In genomic region chrII:14399595-14399994, ce11 we compare ENCODE assay signal across 3 worm cellular contexts.
A peak's percentile ranks its signal among the peaks of the same experiment; 100 is the strongest.
TF ChIP-seq lines count a peak whose summit lies in the region.

No protein-coding gene starts in this region.

TF ChIP-seq in whole organism, L1 larva, 84 proteins besides CTCF, POLR2A, EP300 and RAD21 (continued from another document and continues in another):
- peak in 2 of 6 experiments; percentile 45 to 93 for TF ChIP-seq elt-3 (tag; optimal IDR thresholded peaks at IDR 0.05; lab: Kevin White, UChicago)
- TF ChIP-seq nhr-84 (tag; optimal IDR thresholded peaks at IDR 0.05; lab: Kevin White, UChicago): no peak
- peak; percentile 89 to 91 for TF ChIP-seq lin-35 (GFP tag; optimal IDR thresholded peaks at IDR 0.05; lab: Kevin White, UChicago)
- peak; percentile 84 for TF ChIP-seq dsc-1 (tag; optimal IDR thresholded peaks at IDR 0.05; lab: Kevin White, UChicago)
- no peak for TF ChIP-seq tlp-1 (tag; optimal IDR thresholded peaks at IDR 0.05; lab: Kevin White, UChicago)
- TF ChIP-seq zag-1 (tag; optimal IDR thresholded peaks at IDR 0.05; lab: Kevin White, UChicago): no peak
- TF ChIP-seq lir-3 (tag; optimal IDR thresholded peaks at IDR 0.05; lab: Kevin White, UChicago; ENCODE audit: poor library complexity): peak; percentile 72
- TF ChIP-seq xbp-1 (tag; optimal IDR thresholded peaks at IDR 0.05; lab: Kevin White, UChicago): peak; percentile 88
- TF ChIP-seq nhr-77 (tag; optimal IDR thresholded peaks at IDR 0.05; lab: Kevin White, UChicago): peak; percentile 88
- TF ChIP-seq efl-3 (GFP tag; optimal IDR thresholded peaks at IDR 0.05; lab: Kevin White, UChicago): no peak
- no peak for TF ChIP-seq hlh-4 (tag; optimal IDR thresholded peaks at IDR 0.05; lab: Kevin White, UChicago)
- TF ChIP-seq pax-3 (tag; optimal IDR thresholded peaks at IDR 0.05; lab: Kevin White, UChicago): peak; percentile 55
- TF ChIP-seq nhr-237 (tag; optimal IDR thresholded peaks at IDR 0.05; lab: Kevin White, UChicago): peak; percentile 59
- TF ChIP-seq mef-2 (tag; optimal IDR thresholded peaks at IDR 0.05; lab: Kevin White, UChicago): no peak
- TF ChIP-seq ceh-90 (tag; optimal IDR thresholded peaks at IDR 0.05; lab: Kevin White, UChicago): peak; percentile 27
- peak; percentile 81 for TF ChIP-seq lin-13 (GFP tag; optimal IDR thresholded peaks at IDR 0.05; lab: Kevin White, UChicago)
- peak; percentile 91 for TF ChIP-seq nhr-20 (tag; optimal IDR thresholded peaks at IDR 0.05; lab: Kevin White, UChicago)
- peak; percentile 56 for TF ChIP-seq jun-1 (tag; optimal IDR thresholded peaks at IDR 0.05; lab: Kevin White, UChicago)
- no peak for TF ChIP-seq alr-1 (tag; optimal IDR thresholded peaks at IDR 0.05; lab: Kevin White, UChicago; ENCODE audit: borderline replicate concordance)
- peak; percentile 89 for TF ChIP-seq nhr-47 (tag; optimal IDR thresholded peaks at IDR 0.05; lab: Kevin White, UChicago)
- TF ChIP-seq C04F5.9 (tag; optimal IDR thresholded peaks at IDR 0.05; lab: Kevin White, UChicago): no peak
- TF ChIP-seq mdl-1 (tag; optimal IDR thresholded peaks at IDR 0.05; lab: Kevin White, UChicago): peak; percentile 23 to 98
- peak; percentile 64 to 91 (median 69) for TF ChIP-seq ceh-82 (tag; optimal IDR thresholded peaks at IDR 0.05; lab: Kevin White, UChicago)
- TF ChIP-seq nhr-71 (tag; optimal IDR thresholded peaks at IDR 0.05; lab: Kevin White, UChicago): peak; percentile 94
- peak; percentile 75 for TF ChIP-seq blmp-1 (tag; optimal IDR thresholded peaks at IDR 0.05; lab: Kevin White, UChicago)
- TF ChIP-seq Y116A8C.19 (tag; optimal IDR thresholded peaks at IDR 0.05; lab: Kevin White, UChicago; ENCODE audit: borderline replicate concordance): no peak
- no peak for TF ChIP-seq nhr-12 (tag; optimal IDR thresholded peaks at IDR 0.05; lab: Kevin White, UChicago)
- TF ChIP-seq aly-2 (tag; optimal IDR thresholded peaks at IDR 0.05; lab: Kevin White, UChicago): peak; percentile 39
- peak; percentile 37 for TF ChIP-seq sox-4 (tag; optimal IDR thresholded peaks at IDR 0.05; lab: Kevin White, UChicago)
- no peak for TF ChIP-seq unc-62 (GFP tag; optimal IDR thresholded peaks at IDR 0.05; lab: Kevin White, UChicago)
- TF ChIP-seq C16A3.4 (tag; optimal IDR thresholded peaks at IDR 0.05; lab: Kevin White, UChicago): peak; percentile 94
- TF ChIP-seq dpl-1 (GFP tag; optimal IDR thresholded peaks at IDR 0.05; lab: Kevin White, UChicago): peak; percentile 80 to 87 (median 83)
- peak; percentile 93 for TF ChIP-seq skn-1 (tag; optimal IDR thresholded peaks at IDR 0.05; lab: Kevin White, UChicago)
- TF ChIP-seq ces-1 (GFP tag; optimal IDR thresholded peaks at IDR 0.05; lab: Kevin White, UChicago): no peak
- TF ChIP-seq mep-1 (tag; optimal IDR thresholded peaks at IDR 0.05; lab: Kevin White, UChicago): peak; percentile 97
- peak; percentile 73 for TF ChIP-seq unc-86 (tag; optimal IDR thresholded peaks at IDR 0.05; lab: Kevin White, UChicago)
- TF ChIP-seq snpc-4 (tag; optimal IDR thresholded peaks at IDR 0.05; lab: Kevin White, UChicago): peak; percentile 84
- no peak for TF ChIP-seq C34B4.2 (tag; optimal IDR thresholded peaks at IDR 0.05; lab: Kevin White, UChicago)
- TF ChIP-seq lin-15B (tag; optimal IDR thresholded peaks at IDR 0.05; lab: Kevin White, UChicago): peak; percentile 93
- no peak for TF ChIP-seq sptf-1 (tag; optimal IDR thresholded peaks at IDR 0.05; lab: Kevin White, UChicago)
- TF ChIP-seq nhr-28 (tag; optimal IDR thresholded peaks at IDR 0.05; lab: Kevin White, UChicago): no peak
- TF ChIP-seq ztf-4 (tag; optimal IDR thresholded peaks at IDR 0.05; lab: Kevin White, UChicago): peak; percentile 64
- peak; percentile 50 for TF ChIP-seq fos-1 (tag; optimal IDR thresholded peaks at IDR 0.05; lab: Kevin White, UChicago)
- no peak for TF ChIP-seq nhr-76 (tag; optimal IDR thresholded peaks at IDR 0.05; lab: Kevin White, UChicago)

TF ChIP-seq in whole organism, L3 larva, 47 proteins besides CTCF, POLR2A, EP300 and RAD21 (continued from another document):
- TF ChIP-seq eor-1 (tag; optimal IDR thresholded peaks at IDR 0.05; lab: Kevin White, UChicago) (peak in 1 of 2 experiments; percentile 51), nhr-12 (tag; optimal IDR thresholded peaks at IDR 0.05; lab: Kevin White, UChicago) (no peak), R02D3.7 (tag; optimal IDR thresholded peaks at IDR 0.05; lab: Kevin White, UChicago) (no peak), nhr-11 (tag; optimal IDR thresholded peaks at IDR 0.05; lab: Kevin White, UChicago) (no peak), nhr-67 (tag; optimal IDR thresholded peaks at IDR 0.05; lab: Kevin White, UChicago) (no peak), nhr-237 (tag; optimal IDR thresholded peaks at IDR 0.05; lab: Kevin White, UChicago) (no peak), unc-39 (tag; optimal IDR thresholded peaks at IDR 0.05; lab: Kevin White, UChicago) (no peak), elt-3 (tag; optimal IDR thresholded peaks at IDR 0.05; lab: Kevin White, UChicago) (peak in 1 of 3 experiments; percentile 6), fkh-10 (GFP tag; optimal IDR thresholded peaks at IDR 0.05; lab: Kevin White, UChicago) (peak; percentile 46), skn-1 (tag; optimal IDR thresholded peaks at IDR 0.05; lab: Kevin White, UChicago) (no peak), zag-1 (tag; optimal IDR thresholded peaks at IDR 0.05; lab: Kevin White, UChicago) (no peak), pqm-1 (tag; optimal IDR thresholded peaks at IDR 0.05; lab: Kevin White, UChicago) (peak; percentile 61), nhr-76 (tag; optimal IDR thresholded peaks at IDR 0.05; lab: Kevin White, UChicago) (no peak), sea-2 (GFP tag; optimal IDR thresholded peaks at IDR 0.05; lab: Kevin White, UChicago) (no peak), mdl-1 (tag; optimal IDR thresholded peaks at IDR 0.05; lab: Kevin White, UChicago) (peak; percentile 51), ztf-11 (tag; optimal IDR thresholded peaks at IDR 0.05; lab: Kevin White, UChicago) (no peak), ceh-16 (tag; optimal IDR thresholded peaks at IDR 0.05; lab: Kevin White, UChicago) (no peak), lin-15B (tag; optimal IDR thresholded peaks at IDR 0.05; lab: Kevin White, UChicago) (peak; percentile 93), fkh-2 (tag; optimal IDR thresholded peaks at IDR 0.05; lab: Kevin White, UChicago) (no peak), snpc-4 (tag; optimal IDR thresholded peaks at IDR 0.05; lab: Kevin White, UChicago) (peak; percentile 89), tbx-2 (tag; optimal IDR thresholded peaks at IDR 0.05; lab: Kevin White, UChicago) (peak; percentile 16), lin-39 (tag; optimal IDR thresholded peaks at IDR 0.05; lab: Kevin White, UChicago) (peak; percentile 89), fos-1 (tag; optimal IDR thresholded peaks at IDR 0.05; lab: Kevin White, UChicago) (no peak), nfya-1 (tag; optimal IDR thresholded peaks at IDR 0.05; lab: Kevin White, UChicago; ENCODE audit: insufficient read depth) (peak; percentile 91), daf-12 (tag; optimal IDR thresholded peaks at IDR 0.05; lab: Kevin White, UChicago) (no peak), ceh-9 (tag; optimal IDR thresholded peaks at IDR 0.05; lab: Kevin White, UChicago) (no peak), aly-2 (tag; optimal IDR thresholded peaks at IDR 0.05; lab: Kevin White, UChicago) (no peak), nhr-28 (tag; optimal IDR thresholded peaks at IDR 0.05; lab: Kevin White, UChicago) (no peak)

TF ChIP-seq in whole organism, young adult, 124 proteins besides CTCF, POLR2A, EP300 and RAD21 (continued from another document):
- TF ChIP-seq akir-1 (GFP tag; optimal IDR thresholded peaks at IDR 0.05; lab: Kevin White, UChicago) (no peak), F22D6.2 (tag; optimal IDR thresholded peaks at IDR 0.05; lab: Kevin White, UChicago) (no peak), bed-1 (GFP tag; IDR thresholded peaks at IDR 0.05; lab: Robert Waterston, UW) (no peak), F57A8.1 (GFP tag; optimal IDR thresholded peaks at IDR 0.05; lab: Kevin White, UChicago) (no peak), let-526 (GFP tag; IDR thresholded peaks at IDR 0.05; lab: Robert Waterston, UW) (no peak), hmg-20 (GFP tag; IDR thresholded peaks at IDR 0.05; lab: Robert Waterston, UW) (no peak), lsy-27 (tag; optimal IDR thresholded peaks at IDR 0.05; lab: Kevin White, UChicago; ENCODE audit: borderline replicate concordance, insufficient read depth) (no peak), K11D2.4 (GFP tag; IDR thresholded peaks at IDR 0.05; lab: Robert Waterston, UW) (0 out of 2 replicates have a peak, but pooled peaks have one; percentile 32), dox-1 (GFP tag; IDR thresholded peaks at IDR 0.05; lab: Robert Waterston, UW) (peak; percentile 36; the same call in 1 of the 2 replicates), Y95B8A.8 (GFP tag; IDR thresholded peaks at IDR 0.05; lab: Robert Waterston, UW) (no peak), aptf-2 (GFP tag; conservative IDR thresholded peaks at IDR 0.05; lab: Robert Waterston, UW) (no peak), aptf-3 (GFP tag; IDR thresholded peaks at IDR 0.05; lab: Robert Waterston, UW) (no peak), snpc-4 (GFP tag; optimal IDR thresholded peaks at IDR 0.05; lab: Kevin White, UChicago) (no peak), snpc-4 (tag; optimal IDR thresholded peaks at IDR 0.05; lab: Kevin White, UChicago) (peak; percentile 45 to 65 (median 51)), madf-6 (GFP tag; IDR thresholded peaks at IDR 0.05; lab: Robert Waterston, UW) (no peak), F33H1.4 (GFP tag; IDR thresholded peaks at IDR 0.05; lab: Robert Waterston, UW) (peak; percentile 34; the same call in 1 of the 2 replicates), B0019.2 (GFP tag; conservative IDR thresholded peaks at IDR 0.05; lab: Robert Waterston, UW) (no peak), C17E4.6 (GFP tag; IDR thresholded peaks at IDR 0.05; lab: Robert Waterston, UW) (no peak), F55B11.4 (tag; optimal IDR thresholded peaks at IDR 0.05; lab: Kevin White, UChicago; ENCODE audit: borderline replicate concordance, insufficient read depth) (no peak), ceh-79 (tag; optimal IDR thresholded peaks at IDR 0.05; lab: Kevin White, UChicago) (no peak), lin-26 (GFP tag; IDR thresholded peaks at IDR 0.05; lab: Robert Waterston, UW) (no peak), ets-4 (GFP tag; optimal IDR thresholded peaks at IDR 0.05; lab: Kevin White, UChicago) (no peak), ceh-27 (GFP tag; optimal IDR thresholded peaks at IDR 0.05; lab: Kevin White, UChicago) (no peak), ceh-58 (GFP tag; IDR thresholded peaks at IDR 0.05; lab: Robert Waterston, UW) (no peak), egrh-3 (GFP tag; IDR thresholded peaks at IDR 0.05; lab: Robert Waterston, UW) (no peak), lin-35 (GFP tag; optimal IDR thresholded peaks at IDR 0.05; lab: Kevin White, UChicago) (peak in 1 of 3 experiments; percentile 87), B0261.1 (tag; optimal IDR thresholded peaks at IDR 0.05; lab: Kevin White, UChicago) (no peak), nhr-179 (tag; optimal IDR thresholded peaks at IDR 0.05; lab: Kevin White, UChicago) (no peak), ztf-18 (tag; optimal IDR thresholded peaks at IDR 0.05; lab: Kevin White, UChicago) (peak; percentile 28), die-1 (tag; optimal IDR thresholded peaks at IDR 0.05; lab: Kevin White, UChicago) (no peak), xnd-1 (tag; optimal IDR thresholded peaks at IDR 0.05; lab: Kevin White, UChicago) (no peak), let-607 (tag; optimal IDR thresholded peaks at IDR 0.05; lab: Kevin White, UChicago) (peak; percentile 80 to 87), ztf-6 (GFP tag; IDR thresholded peaks at IDR 0.05; lab: Robert Waterston, UW) (no peak), snpc-1.3 (tag; optimal IDR thresholded peaks at IDR 0.05; lab: Kevin White, UChicago; ENCODE audit: insufficient read depth) (no peak), efl-1 (GFP tag; optimal IDR thresholded peaks at IDR 0.05; lab: Kevin White, UChicago) (peak; percentile 16), attf-5 (GFP tag; optimal IDR thresholded peaks at IDR 0.05; lab: Kevin White, UChicago) (peak; percentile 94), F52B5.7 (tag; optimal IDR thresholded peaks at IDR 0.05; lab: Kevin White, UChicago) (no peak), hlh-26 (GFP tag; conservative IDR thresholded peaks at IDR 0.05; lab: Robert Waterston, UW) (no peak), mes-4 (tag; optimal IDR thresholded peaks at IDR 0.05; lab: Kevin White, UChicago) (no peak), ceh-91 (GFP tag; IDR thresholded peaks at IDR 0.05; lab: Robert Waterston, UW) (no peak), snpc-3.4 (tag; optimal IDR thresholded peaks at IDR 0.05; lab: Kevin White, UChicago) (peak; percentile 15), ztf-28 (GFP tag; IDR thresholded peaks at IDR 0.05; lab: Robert Waterston, UW) (no peak), sptf-2 (GFP tag; optimal IDR thresholded peaks at IDR 0.05; lab: Kevin White, UChicago) (no peak), hmg-1.2 (GFP tag; IDR thresholded peaks at IDR 0.05; lab: Robert Waterston, UW) (peak; percentile 54), lir-1 (GFP tag; conservative IDR thresholded peaks at IDR 0.05; lab: Robert Waterston, UW) (no peak), lag-1 (GFP tag; IDR thresholded peaks at IDR 0.05; lab: Robert Waterston, UW) (no peak), nhr-90 (tag; optimal IDR thresholded peaks at IDR 0.05; lab: Kevin White, UChicago) (no peak), nhr-120 (GFP tag; IDR thresholded peaks at IDR 0.05; lab: Robert Waterston, UW) (no peak), tlf-1 (GFP tag; optimal IDR thresholded peaks at IDR 0.05; lab: Kevin White, UChicago) (peak; percentile 34), Y53G8AR.9 (GFP tag; conservative IDR thresholded peaks at IDR 0.05; lab: Robert Waterston, UW) (no peak), nfya-2 (GFP tag; IDR thresholded peaks at IDR 0.05; lab: Robert Waterston, UW) (no peak), C06A6.2 (GFP tag; conservative IDR thresholded peaks at IDR 0.05; lab: Robert Waterston, UW) (no peak), D2030.7 (GFP tag; IDR thresholded peaks at IDR 0.05; lab: Robert Waterston, UW) (no peak), sea-2 (GFP tag; IDR thresholded peaks at IDR 0.05; lab: Robert Waterston, UW) (no peak), hsf-1 (GFP tag; IDR thresholded peaks at IDR 0.05; lab: Robert Waterston, UW) (no peak), F10E7.11 (tag; optimal IDR thresholded peaks at IDR 0.05; lab: Kevin White, UChicago) (no peak), madf-8 (GFP tag; conservative IDR thresholded peaks at IDR 0.05; lab: Robert Waterston, UW) (no peak), ceh-40 (GFP tag; IDR thresholded peaks at IDR 0.05; lab: Robert Waterston, UW) (no peak), T07F8.4 (tag; optimal IDR thresholded peaks at IDR 0.05; lab: Kevin White, UChicago) (no peak), F49E8.2 (tag; optimal IDR thresholded peaks at IDR 0.05; lab: Kevin White, UChicago; ENCODE audit: insufficient read depth) (no peak), zim-3 (tag; optimal IDR thresholded peaks at IDR 0.05; lab: Kevin White, UChicago) (no peak), T26A5.8 (tag; optimal IDR thresholded peaks at IDR 0.05; lab: Kevin White, UChicago) (no peak), Y79H2A.3 (GFP tag; conservative IDR thresholded peaks at IDR 0.05; lab: Robert Waterston, UW) (no peak), B0336.3 (GFP tag; IDR thresholded peaks at IDR 0.05; lab: Robert Waterston, UW) (0 out of 2 replicates have a peak, but pooled peaks have one; percentile 26), ztf-3 (GFP tag; optimal IDR thresholded peaks at IDR 0.05; lab: Kevin White, UChicago) (no peak), F39B2.1 (GFP tag; IDR thresholded peaks at IDR 0.05; lab: Robert Waterston, UW) (no peak), nfyb-1 (GFP tag; IDR thresholded peaks at IDR 0.05; lab: Robert Waterston, UW) (no peak), F57C9.4 (tag; optimal IDR thresholded peaks at IDR 0.05; lab: Kevin White, UChicago) (no peak), chd-7 (tag; optimal IDR thresholded peaks at IDR 0.05; lab: Kevin White, UChicago) (no peak), lin-54 (GFP tag; optimal IDR thresholded peaks at IDR 0.05; lab: Kevin White, UChicago) (peak; percentile 68), atf-7 (tag; optimal IDR thresholded peaks at IDR 0.05; lab: Kevin White, UChicago) (no peak)
